Worm (Caenorhabditis elegans) whole organism, L4 larva: ENCODE results near the gene Y66D12A.3.

Experiments used
- D1046.2 ChIP-seq: fragments of 200-800 bp; sonication (Bioruptor generic); IDR thresholded peaks from 2 replicates; pipeline ENCODE4 v1.3.6; 2022; ENCODE audit warnings: missing genetic modification characterization, missing compliant biosample characterization
- T20F7.1 ChIP-seq: fragments of 200-800 bp; sonication (Bioruptor generic); optimal IDR thresholded peaks from 2 replicates; lab custom pipeline; 2018; ENCODE audit warnings: mild to moderate bottlenecking, missing genetic modification characterization, missing compliant biosample characterization
- T26A8.4 ChIP-seq: fragments of 200-800 bp; sonication (Bioruptor generic); IDR thresholded peaks from 2 replicates; pipeline ENCODE4 v1.3.6; 2022; ENCODE audit warnings: missing genetic modification characterization, missing compliant biosample characterization
- Y105C5A.15 ChIP-seq: fragments of 200-800 bp; sonication (Bioruptor generic); IDR thresholded peaks from 2 replicates; pipeline ENCODE4 v1.3.6; 2022; ENCODE audit warnings: missing genetic modification characterization, missing compliant biosample characterization
- ZK546.5 ChIP-seq, 2 experiments: sonication (generic microtip); optimal IDR thresholded peaks; 2 replicates each; lab custom pipeline; 2017; ENCODE audit warnings: missing biosample characterization in 2 of 2, missing genetic modification characterization in 2 of 2
- aha-1 ChIP-seq: fragments of 150-350 bp; peaks from one replicate; lab custom pipeline; 2014; ENCODE audit warnings: missing biosample characterization, missing genetic modification characterization
- attf-4 ChIP-seq: sonication (generic microtip); optimal IDR thresholded peaks from 3 replicates; lab custom pipeline; 2017; ENCODE audit warnings: missing biosample characterization, missing genetic modification characterization
- ceh-28 ChIP-seq: fragments of 150-350 bp; optimal IDR thresholded peaks from 2 replicates; lab custom pipeline; 2014; ENCODE audit warnings: missing biosample characterization, missing genetic modification reagents, missing genetic modification characterization
- ceh-32 ChIP-seq: sonication (generic microtip); optimal IDR thresholded peaks from 2 replicates; lab custom pipeline; 2016; ENCODE audit warnings: mild to moderate bottlenecking, missing genetic modification characterization, missing compliant biosample characterization; ENCODE audit not compliant: poor library complexity
- ctbp-1 ChIP-seq: fragments of 200-800 bp; sonication (Bioruptor generic); IDR thresholded peaks from 2 replicates; pipeline ENCODE4 v1.3.6; 2022; ENCODE audit warnings: missing genetic modification reagents, missing genetic modification characterization, missing compliant biosample characterization
- daf-19 ChIP-seq: fragments of 200-800 bp; sonication (Bioruptor generic); conservative IDR thresholded peaks from 2 replicates; pipeline ENCODE4 v1.3.6; 2022; ENCODE audit warnings: missing genetic modification characterization, missing compliant biosample characterization
- dmd-8 ChIP-seq: fragments of 200-800 bp; sonication (Bioruptor generic); IDR thresholded peaks from 2 replicates; pipeline ENCODE4 v1.3.6; 2022; ENCODE audit warnings: missing genetic modification characterization, missing compliant biosample characterization
- dmd-9 ChIP-seq: fragments of 200-800 bp; sonication (Bioruptor generic); IDR thresholded peaks from 2 replicates; pipeline ENCODE4 v1.3.6; 2022; ENCODE audit warnings: missing genetic modification reagents, missing genetic modification characterization, missing compliant biosample characterization
- egl-43 ChIP-seq: fragments of 200-800 bp; sonication (Bioruptor generic); IDR thresholded peaks from 2 replicates; pipeline ENCODE4 v1.3.6; 2022; ENCODE audit warnings: missing genetic modification reagents, missing genetic modification characterization, missing compliant biosample characterization
- fos-1 ChIP-seq: fragments of 150-350 bp; optimal IDR thresholded peaks from 2 replicates; lab custom pipeline; 2014; ENCODE audit warnings: missing biosample characterization, missing genetic modification characterization
- gei-8 ChIP-seq: fragments of 200-800 bp; sonication (Bioruptor generic); optimal IDR thresholded peaks from 2 replicates; lab custom pipeline; 2018; ENCODE audit warnings: mild to moderate bottlenecking, missing genetic modification characterization, missing compliant biosample characterization
- hlh-11 ChIP-seq: fragments of 200-800 bp; sonication (Bioruptor generic); optimal IDR thresholded peaks from 2 replicates; lab custom pipeline; 2018; ENCODE audit warnings: mild to moderate bottlenecking, missing genetic modification characterization, missing compliant biosample characterization
- lim-7 ChIP-seq: fragments of 200-800 bp; sonication (Bioruptor generic); IDR thresholded peaks from 2 replicates; pipeline ENCODE4 v1.3.6; 2022; ENCODE audit warnings: missing genetic modification characterization, missing compliant biosample characterization
- lin-38 ChIP-seq: fragments of 200-800 bp; sonication (Bioruptor generic); IDR thresholded peaks from 2 replicates; pipeline ENCODE4 v1.3.6; 2022; ENCODE audit warnings: missing genetic modification reagents, missing genetic modification characterization, missing compliant biosample characterization
- lin-39 ChIP-seq: fragments of 150-350 bp; optimal IDR thresholded peaks from 2 replicates; lab custom pipeline; 2014; ENCODE audit warnings: missing biosample characterization, missing genetic modification reagents, missing genetic modification characterization
- madf-5 ChIP-seq, 2 experiments: fragments of 200-800 bp; sonication (Bioruptor generic); IDR thresholded peaks; 2 replicates each; pipeline ENCODE4 v1.3.6; 2022; ENCODE audit warnings: missing compliant biosample characterization in 2 of 2, missing genetic modification characterization in 2 of 2
- mxl-2 ChIP-seq: fragments of 200-800 bp; sonication (Bioruptor generic); conservative IDR thresholded peaks from 2 replicates; pipeline ENCODE4 v1.3.6; 2022; ENCODE audit warnings: missing genetic modification reagents, missing genetic modification characterization, missing compliant biosample characterization
- nhr-102 ChIP-seq: sonication (generic microtip); optimal IDR thresholded peaks from 2 replicates; lab custom pipeline; 2016; ENCODE audit warnings: mild to moderate bottlenecking, missing genetic modification characterization, moderate library complexity, missing compliant biosample characterization
- nhr-11 ChIP-seq: fragments of 150-350 bp; optimal IDR thresholded peaks from 2 replicates; lab custom pipeline; 2014; ENCODE audit warnings: missing biosample characterization, missing genetic modification characterization
- nhr-111 ChIP-seq: fragments of 200-800 bp; sonication (Bioruptor generic); optimal IDR thresholded peaks from 2 replicates; lab custom pipeline; 2018; ENCODE audit warnings: mild to moderate bottlenecking, missing genetic modification characterization, missing compliant biosample characterization
- nhr-237 ChIP-seq: sonication (generic microtip); optimal IDR thresholded peaks from 2 replicates; lab custom pipeline; 2017; ENCODE audit warnings: missing biosample characterization, missing genetic modification characterization
- nhr-25 ChIP-seq: sonication (generic microtip); optimal IDR thresholded peaks from 2 replicates; lab custom pipeline; 2017; ENCODE audit warnings: missing genetic modification characterization, mild to moderate bottlenecking, missing compliant biosample characterization, antibody characterized with exemption, moderate library complexity, borderline replicate concordance; ENCODE audit not compliant: insufficient read depth
- nhr-48 ChIP-seq: sonication (generic microtip); optimal IDR thresholded peaks from 2 replicates; lab custom pipeline; 2016; ENCODE audit warnings: mild to moderate bottlenecking, missing genetic modification characterization, missing compliant biosample characterization
- nhr-77 ChIP-seq: fragments of 150-350 bp; optimal IDR thresholded peaks from 2 replicates; lab custom pipeline; 2014; ENCODE audit warnings: missing biosample characterization, missing genetic modification characterization
- skn-1 ChIP-seq: fragments of 150-350 bp; optimal IDR thresholded peaks from 2 replicates; lab custom pipeline; 2014; ENCODE audit warnings: missing biosample characterization, missing genetic modification characterization
- snpc-1.2 ChIP-seq: fragments of 200-800 bp; sonication (Bioruptor generic); IDR thresholded peaks from 2 replicates; pipeline ENCODE4 v1.3.6; 2022; ENCODE audit warnings: missing genetic modification reagents, missing genetic modification characterization, missing compliant biosample characterization
- tag-97 ChIP-seq: fragments of 200-800 bp; sonication (Bioruptor generic); IDR thresholded peaks from 2 replicates; pipeline ENCODE4 v1.3.6; 2022; ENCODE audit warnings: missing genetic modification characterization, missing compliant biosample characterization
- tra-1 ChIP-seq: fragments of 200-800 bp; sonication (Bioruptor generic); IDR thresholded peaks from 2 replicates; pipeline ENCODE4 v1.3.6; 2022; ENCODE audit warnings: missing genetic modification reagents, missing genetic modification characterization, missing compliant biosample characterization
- unc-62 ChIP-seq, 3 experiments: fragments of 150-350 bp in 1 of 3; sonication (generic microtip); optimal IDR thresholded peaks in 2 of 3; peaks in 1 of 3; 1 replicate in 1 of 3; 2 replicates in 2 of 3; lab custom pipeline; 2014 to 2017; ENCODE audit warnings: missing biosample characterization in 3 of 3, missing genetic modification characterization in 3 of 3, missing genetic modification reagents in 3 of 3, missing genotype in 1 of 3
- vab-7 ChIP-seq: fragments of 200-800 bp; sonication (Bioruptor generic); IDR thresholded peaks from 2 replicates; pipeline ENCODE4 v1.3.6; 2022; ENCODE audit warnings: missing genetic modification reagents, missing genetic modification characterization, missing compliant biosample characterization
- zip-11 ChIP-seq: fragments of 200-800 bp; sonication (Bioruptor generic); IDR thresholded peaks from 2 replicates; pipeline ENCODE4 v1.3.6; 2022; ENCODE audit warnings: missing genetic modification characterization, missing compliant biosample characterization
- ztf-11 ChIP-seq: fragments of 150-350 bp; optimal IDR thresholded peaks from 2 replicates; lab custom pipeline; 2014; ENCODE audit warnings: missing biosample characterization, missing genetic modification characterization
- ztf-7 ChIP-seq: fragments of 150-350 bp; optimal IDR thresholded peaks from 2 replicates; lab custom pipeline; 2014; ENCODE audit warnings: missing biosample characterization, missing genetic modification characterization

The Y66D12A.3 gene

DNA sequence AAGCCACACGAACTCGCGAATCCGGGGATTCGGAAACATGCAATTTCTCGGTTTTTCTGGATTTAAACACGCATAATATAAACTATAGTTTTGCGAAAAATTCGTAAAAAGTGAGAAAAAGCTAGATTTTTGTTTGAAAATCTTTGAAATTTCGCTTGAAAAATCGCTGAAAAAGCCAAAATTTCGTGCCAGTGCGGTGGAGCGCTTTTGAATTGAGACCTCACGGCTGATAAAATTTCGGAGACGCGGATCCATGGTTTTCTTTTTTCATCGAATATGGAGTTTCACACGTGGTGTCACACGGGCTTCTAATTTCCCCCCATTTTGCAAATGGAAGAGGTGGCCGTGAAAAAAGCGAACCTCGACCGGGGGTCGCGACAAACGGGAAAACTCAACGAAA, 1.2 kb downstream of the Y66D12A.3 start:
- TF ChIP-seq lin-38 (GFP tag; lab: Robert Waterston, UW), result peak; percentile 80
- no peak for TF ChIP-seq lin-39

DNA sequence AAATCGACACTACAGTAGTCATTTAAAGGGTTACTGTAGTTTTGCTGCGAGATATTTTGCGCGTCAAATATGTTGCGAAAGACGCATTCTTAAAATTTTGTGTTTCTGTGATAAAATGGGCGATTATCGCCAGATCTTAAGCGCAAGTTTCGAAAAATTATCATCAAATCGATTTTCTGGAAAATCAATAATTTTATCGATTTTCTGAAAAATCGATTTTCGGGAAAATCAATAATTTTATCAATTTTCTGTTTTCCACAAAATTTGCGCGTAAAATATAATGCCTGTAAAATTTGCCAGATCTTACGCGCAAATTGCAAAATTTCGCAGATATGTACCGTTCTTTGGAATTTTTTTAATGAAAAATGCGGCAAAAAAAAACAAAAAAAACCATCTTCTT, 3.1 kb downstream of the Y66D12A.3 start:
- no peak for TF ChIP-seq fos-1
- no peak for TF ChIP-seq dmd-9 (GFP tag; lab: Robert Waterston, UW)
- TF ChIP-seq ceh-28 (tag; lab: Kevin White, UChicago), result peak; percentile 84
- no peak for TF ChIP-seq madf-5 (GFP tag; IDR thresholded peaks at IDR 0.05; lab: Robert Waterston, UW)
- no peak for TF ChIP-seq mxl-2 (GFP tag; lab: Robert Waterston, UW)
- TF ChIP-seq tag-97, result no peak
- TF ChIP-seq hlh-11 (tag; lab: Kevin White, UChicago), result no peak
- TF ChIP-seq, all 104 proteins: peak for 1

DNA sequence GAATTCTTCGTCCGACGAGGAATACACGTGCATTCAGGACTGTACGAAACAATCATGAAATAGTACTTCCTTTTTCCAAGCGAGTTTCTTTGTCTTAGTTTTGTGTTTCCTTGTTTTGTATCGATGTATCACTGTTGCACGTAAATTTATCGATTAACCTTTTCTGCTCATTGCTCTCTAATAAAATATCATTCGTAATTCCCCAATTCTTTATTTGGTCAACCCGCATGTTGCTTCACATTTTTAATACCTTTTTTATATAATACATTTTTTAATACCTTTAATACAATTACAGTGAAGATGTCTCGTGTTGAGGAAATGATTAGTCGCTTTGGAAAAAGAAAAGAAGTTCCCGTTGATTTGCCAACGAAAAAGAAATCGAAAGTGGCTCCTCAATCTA, 18.9 kb downstream of the Y66D12A.3 start, which contains the start of gene Y66D12A.1:
Y66D12A.1 (plus strand) TSS at position 301 of the 400 bp plus-strand sequence.
- TF ChIP-seq nhr-77 (tag; lab: Kevin White, UChicago), result no peak

DNA sequence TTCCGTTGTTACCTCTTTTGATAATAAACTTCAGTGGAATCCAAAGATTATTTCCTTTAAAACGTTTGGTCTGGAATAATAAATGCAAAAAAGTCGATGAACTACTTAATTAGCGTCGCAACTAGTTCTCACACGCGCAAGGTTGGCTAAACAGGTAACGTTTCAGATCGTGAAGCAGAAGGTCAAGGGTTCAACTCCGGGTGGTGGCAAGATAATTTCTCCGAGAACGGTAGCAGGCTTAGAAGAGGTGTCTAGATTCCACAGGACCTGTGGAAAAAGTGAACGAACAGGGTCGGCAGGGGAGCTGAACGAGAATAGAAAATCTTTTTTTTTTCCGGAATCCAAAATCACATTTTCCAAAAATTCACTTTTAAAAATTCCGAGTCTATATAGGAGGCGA, 20.0 kb downstream of the Y66D12A.3 start:
- peak; percentile 62 for TF ChIP-seq lin-38 (GFP tag; lab: Robert Waterston, UW)
- 0 out of 2 replicates have a peak, but pooled peaks have one; percentile 24 for TF ChIP-seq snpc-1.2
- TF ChIP-seq tra-1 (GFP tag; lab: Robert Waterston, UW), result 0 out of 2 replicates have a peak, but pooled peaks have one; percentile 9
- 0 out of 2 replicates have a peak, but pooled peaks have one; percentile 53 for TF ChIP-seq dmd-8 (GFP tag; lab: Robert Waterston, UW)
- TF ChIP-seq ctbp-1 (GFP tag; lab: Robert Waterston, UW), result 0 out of 2 replicates have a peak, but pooled peaks have one; percentile 32
- peak; percentile 56; the same call in 1 of the 2 replicates for TF ChIP-seq egl-43 (GFP tag; lab: Robert Waterston, UW)
- 0 out of 2 replicates have a peak, but pooled peaks have one; percentile 45 for TF ChIP-seq lim-7

DNA sequence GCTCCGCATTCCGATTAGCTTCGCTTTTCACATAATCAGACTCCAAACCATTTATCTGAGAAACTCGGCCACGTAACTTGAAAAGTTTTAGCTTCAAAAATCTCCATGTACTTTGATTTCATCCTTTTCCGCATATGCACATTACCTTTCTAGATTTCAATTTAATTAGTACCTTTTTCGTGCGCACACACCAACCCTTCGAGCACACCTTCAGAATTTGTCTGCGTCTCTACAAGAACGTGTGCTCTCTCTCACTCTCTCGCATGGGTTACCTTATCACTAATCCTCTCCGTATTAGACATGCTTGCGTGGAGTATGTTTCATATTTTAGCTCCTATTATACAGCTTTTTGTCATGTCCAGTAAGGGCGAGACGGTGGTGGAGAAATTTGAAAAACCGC, 20.6 kb downstream of the Y66D12A.3 start, which contains the start of gene Y66D12A.30:
Y66D12A.30 (plus strand) TSS at position 301 of the 400 bp plus-strand sequence.
- TF ChIP-seq nhr-25 (tag; lab: Kevin White, UChicago) (no peak), ztf-7 (no peak), T26A8.4 (no peak), nhr-77 (tag; lab: Kevin White, UChicago) (no peak), egl-43 (GFP tag; lab: Robert Waterston, UW) (no peak), unc-62 (GFP tag; optimal IDR thresholded peaks at IDR 0.05 in 1 of 2; lab: Kevin White, UChicago) (no peak), unc-62 (tag; optimal IDR thresholded peaks at IDR 0.05; lab: Kevin White, UChicago) (no peak), nhr-48 (tag; lab: Kevin White, UChicago) (no peak), daf-19 (GFP tag; lab: Robert Waterston, UW) (no peak), vab-7 (GFP tag; lab: Robert Waterston, UW) (no peak)

DNA sequence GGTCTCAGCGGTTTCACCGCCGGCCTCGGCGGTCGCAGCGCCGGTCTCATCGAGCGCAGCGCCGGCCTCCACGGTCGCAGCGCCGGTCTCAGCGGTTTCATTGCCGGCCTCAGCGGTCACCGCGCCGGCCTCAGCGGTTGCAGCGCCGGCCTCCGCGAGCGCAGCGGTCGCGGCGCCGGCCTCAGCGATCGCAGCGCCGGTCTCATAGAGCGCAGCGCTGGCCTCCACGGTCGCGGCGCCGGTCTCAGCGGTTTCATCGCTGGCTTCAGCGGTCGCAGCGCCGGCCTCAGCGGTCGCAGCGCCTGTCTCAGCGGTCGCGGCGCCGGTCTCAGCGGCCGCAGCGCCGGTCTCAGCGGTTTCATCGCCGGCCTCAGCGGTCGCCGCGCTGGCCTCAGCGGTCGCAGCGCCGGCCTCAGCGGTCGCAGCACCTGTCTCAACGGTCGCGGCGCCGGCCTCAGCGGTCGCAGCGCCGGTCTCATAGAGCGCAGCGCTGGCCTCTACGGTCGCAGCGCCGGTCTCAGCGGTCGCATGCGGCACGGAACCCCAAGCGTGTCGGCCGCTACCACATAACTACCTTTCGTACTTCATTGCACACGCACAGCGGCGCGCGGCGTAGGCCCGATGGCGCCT, 22.7 kb downstream of the Y66D12A.3 start:
- TF ChIP-seq nhr-111 (no peak), ceh-28 (tag; lab: Kevin White, UChicago) (no peak), tra-1 (GFP tag; lab: Robert Waterston, UW) (no peak), D1046.2 (GFP tag; lab: Robert Waterston, UW) (no peak), skn-1 (no peak), ZK546.5 (tag; optimal IDR thresholded peaks at IDR 0.05; lab: Kevin White, UChicago) (no peak), attf-4 (tag; lab: Kevin White, UChicago) (no peak), nhr-102 (tag; lab: Kevin White, UChicago) (no peak), unc-62 (GFP tag; optimal IDR thresholded peaks at IDR 0.05 in 1 of 2; lab: Kevin White, UChicago) (no peak), unc-62 (tag; optimal IDR thresholded peaks at IDR 0.05; lab: Kevin White, UChicago) (no peak), lim-7 (0 out of 2 replicates have a peak, but pooled peaks have one; percentile 3), T20F7.1 (GFP tag; lab: Kevin White, UChicago) (no peak), gei-8 (GFP tag; lab: Kevin White, UChicago) (no peak), aha-1 (tag; lab: Kevin White, UChicago) (peak; percentile 62), zip-11 (GFP tag; lab: Robert Waterston, UW) (no peak), nhr-237 (tag; lab: Kevin White, UChicago) (no peak), lin-39 (no peak), lin-38 (GFP tag; lab: Robert Waterston, UW) (no peak), ztf-11 (no peak), nhr-11 (tag; lab: Kevin White, UChicago) (no peak), Y105C5A.15 (GFP tag; lab: Robert Waterston, UW) (no peak), ceh-32 (tag; lab: Kevin White, UChicago) (no peak), dmd-9 (GFP tag; lab: Robert Waterston, UW) (no peak)
